Fruit fly (Drosophila melanogaster) whole organism, embryonic: ENCODE data around the gene CG17819.

Source experiments
- Abd-B ChIP-seq: fragments of 200-800 bp; sonication (Bioruptor generic); optimal IDR thresholded peaks from 2 replicates; lab custom pipeline; 2018; ENCODE audit warnings: missing biosample characterization, mild to moderate bottlenecking, missing genetic modification characterization, moderate library complexity
- C15 ChIP-seq: fragments of 200-800 bp; sonication (Bioruptor generic); IDR thresholded peaks from 3 replicates; pipeline ENCODE4 v1.3.6; 2022; ENCODE audit warnings: missing biosample characterization, missing genetic modification characterization
- CG13123 ChIP-seq: fragments of 200-800 bp; sonication (Bioruptor generic); optimal IDR thresholded peaks from 2 replicates; lab custom pipeline; 2016; ENCODE audit warnings: missing biosample characterization, missing genetic modification characterization
- CG13424 ChIP-seq: fragments of 200-800 bp; sonication (Bioruptor generic); optimal IDR thresholded peaks from 2 replicates; lab custom pipeline; 2019; ENCODE audit warnings: missing biosample characterization, mild to moderate bottlenecking, missing genetic modification characterization, moderate library complexity
- CG17359 ChIP-seq: fragments of 200-800 bp; sonication (Bioruptor generic); optimal IDR thresholded peaks from 3 replicates; lab custom pipeline; 2018; ENCODE audit warnings: missing biosample characterization, mild to moderate bottlenecking, missing genetic modification characterization, moderate library complexity
- CG17612 ChIP-seq: fragments of 200-800 bp; sonication (Bioruptor generic); IDR thresholded peaks from 2 replicates; pipeline ENCODE4 v1.3.6; 2022; ENCODE audit warnings: missing biosample characterization, missing genetic modification characterization
- CG17802 ChIP-seq: fragments of 200-800 bp; sonication (Bioruptor generic); optimal IDR thresholded peaks from 2 replicates; lab custom pipeline; 2018; ENCODE audit warnings: missing biosample characterization, mild to moderate bottlenecking, missing genetic modification characterization, moderate library complexity
- CG17912 ChIP-seq: fragments of 200-800 bp; sonication (Bioruptor generic); optimal IDR thresholded peaks from 2 replicates; lab custom pipeline; 2018; ENCODE audit warnings: missing biosample characterization, mild to moderate bottlenecking, missing genetic modification characterization
- CG1832 ChIP-seq: fragments of 200-800 bp; sonication (Bioruptor generic); optimal IDR thresholded peaks from 2 replicates; lab custom pipeline; 2017; ENCODE audit warnings: missing biosample characterization, mild to moderate bottlenecking, missing genetic modification characterization, inconsistent platforms
- CG2129 ChIP-seq: fragments of 200-800 bp; sonication (Bioruptor generic); IDR thresholded peaks from 2 replicates; pipeline ENCODE4 v1.3.6; 2022; ENCODE audit warnings: missing biosample characterization, missing genetic modification characterization; ENCODE audit not compliant: partially characterized antibody
- CG2202 ChIP-seq: fragments of 200-800 bp; sonication (Bioruptor generic); optimal IDR thresholded peaks from 2 replicates; lab custom pipeline; 2018; ENCODE audit warnings: missing biosample characterization, mild to moderate bottlenecking, missing genetic modification characterization
- CG3065 ChIP-seq: fragments of 200-800 bp; sonication (Bioruptor generic); optimal IDR thresholded peaks from 2 replicates; lab custom pipeline; 2016; ENCODE audit warnings: missing biosample characterization, missing genetic modification characterization
- CG31224 ChIP-seq: fragments of 200-800 bp; sonication (Bioruptor generic); IDR thresholded peaks from 2 replicates; pipeline ENCODE4 v1.3.6; 2022; ENCODE audit warnings: missing biosample characterization, missing genetic modification characterization
- CG34224 ChIP-seq: fragments of 200-800 bp; sonication (Bioruptor generic); IDR thresholded peaks from 3 replicates; pipeline ENCODE4 v1.3.6; 2022; ENCODE audit warnings: missing biosample characterization, missing genetic modification characterization; ENCODE audit not compliant: partially characterized antibody
- CG34376 ChIP-seq: fragments of 200-800 bp; sonication (Bioruptor generic); optimal IDR thresholded peaks from 2 replicates; lab custom pipeline; 2018; ENCODE audit warnings: missing biosample characterization, mild to moderate bottlenecking, missing genetic modification characterization
- CG3838 ChIP-seq: fragments of 200-800 bp; sonication (Bioruptor generic); optimal IDR thresholded peaks from 3 replicates; lab custom pipeline; 2016; ENCODE audit warnings: missing biosample characterization, missing genetic modification characterization
- CG4730 ChIP-seq: fragments of 200-800 bp; sonication (Bioruptor generic); IDR thresholded peaks from 2 replicates; pipeline ENCODE4 v1.3.6; 2022; ENCODE audit warnings: missing biosample characterization, missing genetic modification characterization
- CG6689 ChIP-seq: fragments of 200-800 bp; sonication (Bioruptor generic); IDR thresholded peaks from 2 replicates; pipeline ENCODE4 v1.3.6; 2022; ENCODE audit warnings: missing biosample characterization, missing genetic modification characterization
- CG8281 ChIP-seq: fragments of 200-800 bp; sonication (Bioruptor generic); optimal IDR thresholded peaks from 2 replicates; lab custom pipeline; 2018; ENCODE audit warnings: missing biosample characterization, mild to moderate bottlenecking, missing genetic modification characterization, moderate library complexity
- CG8924 ChIP-seq: fragments of 200-800 bp; optimal IDR thresholded peaks from 3 replicates; lab custom pipeline; 2019; ENCODE audit warnings: missing biosample characterization, mild to moderate bottlenecking, missing genetic modification characterization, moderate library complexity
- CTCF ChIP-seq: fragments of 200-800 bp; sonication (Bioruptor generic); optimal IDR thresholded peaks from 2 replicates; lab custom pipeline; 2017; ENCODE audit warnings: missing biosample characterization, mild to moderate bottlenecking, missing genetic modification characterization, moderate library complexity
- CkIIα-i1 ChIP-seq: fragments of 200-800 bp; sonication (Bioruptor generic); IDR thresholded peaks from 2 replicates; pipeline ENCODE4 v1.3.6; 2022; ENCODE audit warnings: missing biosample characterization, missing genetic modification characterization
- Doc2 ChIP-seq: fragments of 200-800 bp; sonication (Bioruptor generic); IDR thresholded peaks from 2 replicates; pipeline ENCODE4 v1.3.6; 2022; ENCODE audit warnings: missing biosample characterization, missing genetic modification characterization
- Eip74EF ChIP-seq, 2 experiments: fragments of 200-800 bp in 1 of 2; fragments of >200 bp in 1 of 2; sonication (Bioruptor generic) in 1 of 2; optimal IDR thresholded peaks; 2 replicates each; lab custom pipeline; 2017 to 2019; ENCODE audit warnings: missing biosample characterization in 2 of 2, missing genetic modification characterization in 2 of 2, mild to moderate bottlenecking in 1 of 2, moderate library complexity in 1 of 2
- Elba2 ChIP-seq: fragments of 200-800 bp; sonication (Bioruptor generic); optimal IDR thresholded peaks from 3 replicates; lab custom pipeline; 2016; ENCODE audit warnings: missing biosample characterization, missing genetic modification characterization
- Ets65A ChIP-seq: fragments of 200-800 bp; sonication (Bioruptor generic); peaks from one replicate; lab custom pipeline; 2016; ENCODE audit warnings: missing biosample characterization, missing genetic modification characterization
- Hey ChIP-seq: fragments of 200-800 bp; sonication (Bioruptor generic); optimal IDR thresholded peaks from 3 replicates; lab custom pipeline; 2018; ENCODE audit warnings: missing biosample characterization, mild to moderate bottlenecking, missing genetic modification characterization
- NC2β ChIP-seq: fragments of 200-800 bp; sonication (Bioruptor generic); optimal IDR thresholded peaks from 2 replicates; lab custom pipeline; 2016; ENCODE audit warnings: missing biosample characterization, missing genetic modification characterization
- Nf-YC ChIP-seq: fragments of 200-800 bp; optimal IDR thresholded peaks from 3 replicates; lab custom pipeline; 2019; ENCODE audit warnings: missing biosample characterization, mild to moderate bottlenecking, missing genetic modification characterization, moderate library complexity
- Trl ChIP-seq, 3 experiments: fragments of >200 bp in 2 of 3; fragments of 200-800 bp in 1 of 3; sonication (Bioruptor generic) in 1 of 3; optimal IDR thresholded peaks; 2 replicates in 1 of 3; 3 replicates in 2 of 3; lab custom pipeline; 2016 to 2017; ENCODE audit warnings: missing biosample characterization in 1 of 3, missing genetic modification characterization in 1 of 3
- amos ChIP-seq: fragments of 200-800 bp; sonication (Bioruptor generic); IDR thresholded peaks from 2 replicates; pipeline ENCODE4 v1.3.6; 2022; ENCODE audit warnings: missing biosample characterization, missing genetic modification characterization; ENCODE audit not compliant: partially characterized antibody
- ara ChIP-seq: fragments of 200-800 bp; sonication (Bioruptor generic); IDR thresholded peaks from 2 replicates; pipeline ENCODE4 v1.3.6; 2022; ENCODE audit warnings: missing biosample characterization, missing genetic modification characterization
- ash1 ChIP-seq: fragments of 200-800 bp; sonication (Bioruptor generic); optimal IDR thresholded peaks from 2 replicates; lab custom pipeline; 2018; ENCODE audit warnings: missing biosample characterization, mild to moderate bottlenecking, missing genetic modification characterization
- bbx ChIP-seq: fragments of 200-800 bp; sonication (Bioruptor generic); IDR thresholded peaks from 2 replicates; pipeline ENCODE4 v1.3.6; 2022; ENCODE audit warnings: missing biosample characterization, missing genetic modification characterization; ENCODE audit not compliant: partially characterized antibody
- crol ChIP-seq: fragments of 200-800 bp; sonication (Bioruptor generic); IDR thresholded peaks from 2 replicates; pipeline ENCODE4 v1.3.6; 2022; ENCODE audit warnings: missing biosample characterization, missing genetic modification characterization
- crp ChIP-seq, 2 experiments: fragments of 200-800 bp; sonication (Bioruptor generic); optimal IDR thresholded peaks; 2 replicates in 1 of 2; 3 replicates in 1 of 2; lab custom pipeline; 2017; ENCODE audit warnings: missing biosample characterization in 2 of 2, missing genetic modification characterization in 2 of 2, mild to moderate bottlenecking in 1 of 2, moderate library complexity in 1 of 2
- dmrt99B ChIP-seq: fragments of 200-800 bp; sonication (Bioruptor generic); optimal IDR thresholded peaks from 2 replicates; lab custom pipeline; 2018; ENCODE audit warnings: missing biosample characterization, mild to moderate bottlenecking, missing genetic modification characterization, moderate library complexity
- emc ChIP-seq: fragments of 200-800 bp; sonication (Bioruptor generic); optimal IDR thresholded peaks from 2 replicates; lab custom pipeline; 2016; ENCODE audit warnings: missing biosample characterization, missing genetic modification characterization
- kah ChIP-seq: fragments of 200-800 bp; sonication (Bioruptor generic); optimal IDR thresholded peaks from 2 replicates; lab custom pipeline; 2018; ENCODE audit warnings: missing biosample characterization, mild to moderate bottlenecking, missing genetic modification characterization
- lbe ChIP-seq: fragments of 200-800 bp; sonication (Bioruptor generic); optimal IDR thresholded peaks from 2 replicates; lab custom pipeline; 2016; ENCODE audit warnings: missing biosample characterization, mild to moderate bottlenecking, missing genetic modification characterization
- org-1 ChIP-seq: fragments of 200-800 bp; sonication (Bioruptor generic); optimal IDR thresholded peaks from 2 replicates; lab custom pipeline; 2017; ENCODE audit warnings: missing biosample characterization, missing genetic modification characterization
- p53 ChIP-seq: fragments of 200-800 bp; sonication (Bioruptor generic); optimal IDR thresholded peaks from 2 replicates; lab custom pipeline; 2016; ENCODE audit warnings: missing biosample characterization, missing genetic modification characterization
- pnt ChIP-seq: fragments of 200-800 bp; sonication (Bioruptor generic); optimal IDR thresholded peaks from 3 replicates; lab custom pipeline; 2016; ENCODE audit warnings: missing biosample characterization, missing genetic modification characterization
- rib ChIP-seq: fragments of 200-800 bp; sonication (Bioruptor generic); IDR thresholded peaks from 2 replicates; pipeline ENCODE4 v1.3.6; 2022; ENCODE audit warnings: missing biosample characterization, missing genetic modification characterization
- sna ChIP-seq: fragments of 200-800 bp; sonication (Bioruptor generic); IDR thresholded peaks from 2 replicates; pipeline ENCODE4 v1.3.6; 2022; ENCODE audit warnings: missing biosample characterization, missing genetic modification characterization; ENCODE audit not compliant: partially characterized antibody
- so ChIP-seq: fragments of 200-800 bp; sonication (Bioruptor generic); IDR thresholded peaks from 3 replicates; pipeline ENCODE4 v1.3.6; 2022; ENCODE audit warnings: missing biosample characterization, missing genetic modification characterization
- stwl ChIP-seq: fragments of 200-800 bp; sonication (Bioruptor generic); optimal IDR thresholded peaks from 3 replicates; lab custom pipeline; 2018; ENCODE audit warnings: missing biosample characterization, mild to moderate bottlenecking, missing genetic modification characterization, moderate library complexity
- tx ChIP-seq: fragments of 200-800 bp; sonication (Bioruptor generic); optimal IDR thresholded peaks from 2 replicates; lab custom pipeline; 2016; ENCODE audit warnings: missing biosample characterization, missing genetic modification characterization
- vfl ChIP-seq: fragments of 200-800 bp; sonication (Bioruptor generic); optimal IDR thresholded peaks from 2 replicates; lab custom pipeline; 2016; ENCODE audit warnings: missing biosample characterization, missing genetic modification characterization
- zen2 ChIP-seq: fragments of 200-800 bp; sonication (Bioruptor generic); IDR thresholded peaks from 3 replicates; pipeline ENCODE4 v1.3.6; 2022; ENCODE audit warnings: missing biosample characterization, missing genetic modification characterization; ENCODE audit not compliant: partially characterized antibody
- zf30C ChIP-seq: fragments of 200-800 bp; sonication (Bioruptor generic); optimal IDR thresholded peaks from 3 replicates; lab custom pipeline; 2018; ENCODE audit warnings: missing biosample characterization, mild to moderate bottlenecking, missing genetic modification characterization

CG17819 gene

dm6 chr3R:21887588-21888007 is 2.2 kb upstream of the CG17819 start (continued):
- TF ChIP-seq bbx = no peak
- TF ChIP-seq CG6689 (GFP tag; lab: Robert Waterston, UW) = peak; percentile 72
- TF ChIP-seq crol (GFP tag; lab: Robert Waterston, UW) = no peak
- TF ChIP-seq CG1832 (GFP tag; lab: Kevin White, UChicago) = no peak
- no peak for TF ChIP-seq zf30C (GFP tag; lab: Kevin White, UChicago)
- TF ChIP-seq emc (GFP tag; lab: Kevin White, UChicago) = no peak
- peak; percentile 57 for TF ChIP-seq Ets65A (GFP tag; lab: Kevin White, UChicago)
- TF ChIP-seq CkIIα-i1 = no peak
- TF ChIP-seq stwl (tag; lab: Kevin White, UChicago) = no peak
- no peak for TF ChIP-seq CTCF (GFP tag; lab: Kevin White, UChicago)
- TF ChIP-seq Eip74EF (GFP tag; optimal IDR thresholded peaks at IDR 0.05; lab: Kevin White, UChicago) = no peak
- peak; percentile 32 for TF ChIP-seq CG31224 (GFP tag; lab: Robert Waterston, UW)
- TF ChIP-seq vfl (GFP tag; lab: Kevin White, UChicago) = no peak
- no peak for TF ChIP-seq CG3065 (GFP tag; lab: Kevin White, UChicago)
- no peak for TF ChIP-seq CG2129 (GFP tag; lab: Robert Waterston, UW)
- no peak for TF ChIP-seq kah
- TF ChIP-seq CG17359 (tag; lab: Kevin White, UChicago) = peak; percentile 45
- TF ChIP-seq NC2β (GFP tag; lab: Kevin White, UChicago) = no peak
- TF ChIP-seq Trl (optimal IDR thresholded peaks at IDR 0.05; lab: Kevin White, UChicago) = no peak
- TF ChIP-seq Trl (GFP tag; optimal IDR thresholded peaks at IDR 0.05; lab: Kevin White, UChicago) = no peak
- TF ChIP-seq amos = no peak
- no peak for TF ChIP-seq lbe (GFP tag; lab: Kevin White, UChicago)
- TF ChIP-seq CG17612 (GFP tag; lab: Robert Waterston, UW) = no peak
- no peak for TF ChIP-seq crp (GFP tag; optimal IDR thresholded peaks at IDR 0.05; lab: Kevin White, UChicago)
- no peak for TF ChIP-seq CG8281 (tag; lab: Kevin White, UChicago)
- TF ChIP-seq Nf-YC (tag; lab: Kevin White, UChicago) = no peak
- TF ChIP-seq sna (GFP tag; lab: Robert Waterston, UW) = no peak
- TF ChIP-seq CG13424 = peak; percentile 18
- TF ChIP-seq tx (GFP tag; lab: Kevin White, UChicago) = no peak
- peak; percentile 40 for TF ChIP-seq ara (GFP tag; lab: Robert Waterston, UW)
- TF ChIP-seq CG4730 (GFP tag; lab: Robert Waterston, UW) = no peak
- TF ChIP-seq CG17802 = no peak
- no peak for TF ChIP-seq CG3838 (GFP tag; lab: Kevin White, UChicago)
- no peak for TF ChIP-seq p53
- no peak for TF ChIP-seq CG17912 (GFP tag; lab: Kevin White, UChicago)
- TF ChIP-seq CG34376 (GFP tag; lab: Kevin White, UChicago) = no peak
- no peak for TF ChIP-seq ash1 (GFP tag; lab: Kevin White, UChicago)
- no peak for TF ChIP-seq dmrt99B (tag; lab: Kevin White, UChicago)
- TF ChIP-seq org-1 (GFP tag; lab: Kevin White, UChicago) = no peak
- no peak for TF ChIP-seq Abd-B
- TF ChIP-seq CG13123 (GFP tag; lab: Kevin White, UChicago) = no peak
- TF ChIP-seq zen2 (GFP tag; lab: Robert Waterston, UW) = no peak
- no peak for TF ChIP-seq so (GFP tag; lab: Robert Waterston, UW)
- TF ChIP-seq Doc2 (GFP tag; lab: Robert Waterston, UW) = no peak
- no peak for TF ChIP-seq Hey (tag; lab: Kevin White, UChicago)
- TF ChIP-seq CG2202 = no peak
- TF ChIP-seq rib (GFP tag; lab: Robert Waterston, UW) = no peak
- no peak for TF ChIP-seq Elba2 (GFP tag; lab: Kevin White, UChicago)
- peak; percentile 35 for TF ChIP-seq pnt (GFP tag; lab: Kevin White, UChicago)
- TF ChIP-seq C15 = no peak
- peak; percentile 6 for TF ChIP-seq CG8924 (tag; lab: Kevin White, UChicago)
- TF ChIP-seq CG34224 (GFP tag; lab: Robert Waterston, UW) = no peak
